Worm (Caenorhabditis elegans) whole organism, midembryonic: ENCODE results near the gene ccdc-12.

ENCODE experiments used
- T22C8.4 ChIP-seq: fragments of 200-800 bp; sonication (Bioruptor generic); IDR thresholded peaks from 2 replicates; pipeline ENCODE4 v1.3.6; 2022; ENCODE audit warnings: missing genetic modification characterization, missing compliant biosample characterization
- cog-1 ChIP-seq: sonication (generic microtip); optimal IDR thresholded peaks from 2 replicates; lab custom pipeline; 2016; ENCODE audit warnings: missing genetic modification characterization, missing compliant biosample characterization
- flt-1 ChIP-seq: fragments of 200-800 bp; sonication (Bioruptor generic); IDR thresholded peaks from 2 replicates; pipeline ENCODE4 v1.3.6; 2022; ENCODE audit warnings: missing genetic modification characterization, missing compliant biosample characterization
- klf-2 ChIP-seq: fragments of 200-800 bp; sonication (Bioruptor generic); conservative IDR thresholded peaks from 2 replicates; pipeline ENCODE4 v1.3.6; 2022; ENCODE audit warnings: missing genetic modification reagents, missing genetic modification characterization, missing compliant biosample characterization
- med-1 ChIP-seq: sonication (generic microtip); optimal IDR thresholded peaks from 2 replicates; lab custom pipeline; 2017; ENCODE audit warnings: missing genetic modification characterization, mild to moderate bottlenecking, missing compliant biosample characterization, antibody characterized with exemption, missing genetic modification reagents; ENCODE audit not compliant: insufficient read depth
- ref-1 ChIP-seq: fragments of 200-800 bp; sonication (Bioruptor generic); conservative IDR thresholded peaks from 2 replicates; pipeline ENCODE4 v1.3.6; 2022; ENCODE audit warnings: missing genetic modification reagents, missing genetic modification characterization, missing compliant biosample characterization
- tab-1 ChIP-seq: fragments of 200-800 bp; sonication (Bioruptor generic); IDR thresholded peaks from 2 replicates; pipeline ENCODE4 v1.3.6; 2022; ENCODE audit warnings: missing genetic modification characterization, missing compliant biosample characterization
- ztf-29 ChIP-seq: fragments of 200-800 bp; sonication (Bioruptor generic); IDR thresholded peaks from 2 replicates; pipeline ENCODE4 v1.3.6; 2022; ENCODE audit warnings: missing genetic modification reagents, missing genetic modification characterization, missing compliant biosample characterization

ce11 chrIV:2496084-2496483 lies 1.1 kb upstream of the ccdc-12 start:
- TF ChIP-seq med-1 (GFP tag; lab: Kevin White, UChicago) (no peak), ztf-29 (GFP tag; lab: Robert Waterston, UW) (no peak), flt-1 (GFP tag; lab: Robert Waterston, UW) (no peak), klf-2 (GFP tag; lab: Robert Waterston, UW) (no peak), tab-1 (GFP tag; lab: Robert Waterston, UW) (no peak), T22C8.4 (no peak), ref-1 (no peak), cog-1 (tag; lab: Kevin White, UChicago) (no peak)
